Fruit fly (Drosophila melanogaster): Measurements from ENCODE around the gene Prosalpha4.
A peak's percentile ranks its signal among the peaks of the same experiment; 100 is the strongest.

Prosalpha4 gene

dm6 chrX:16279340-16279941 is 3.4 kb downstream of the Prosalpha4 start (continued):
- TF ChIP-seq CG34406 (GFP tag; optimal IDR thresholded peaks at IDR 0.05) (peak; percentile 89), topi (GFP tag; optimal IDR thresholded peaks at IDR 0.05) (peak; percentile 92), Lpt (GFP tag; optimal IDR thresholded peaks at IDR 0.05) (peak; percentile 74), CG16779 (tag; optimal IDR thresholded peaks at IDR 0.05) (peak; percentile 75), CG11762 (GFP tag; optimal IDR thresholded peaks at IDR 0.05; ENCODE audit: insufficient read depth) (peak; percentile 83), CG11294 (GFP tag; IDR thresholded peaks at IDR 0.05) (peak; percentile 87), CG32006 (GFP tag; optimal IDR thresholded peaks at IDR 0.05) (peak; percentile 89), Gug (GFP tag; IDR thresholded peaks at IDR 0.05) (peak; percentile 88), cyc (GFP tag; optimal IDR thresholded peaks at IDR 0.05) (peak; percentile 95), CG6808 (GFP tag; optimal IDR thresholded peaks at IDR 0.05) (peak; percentile 76), CG11902 (GFP tag; optimal IDR thresholded peaks at IDR 0.05) (peak; percentile 99), Sox102F (GFP tag; optimal IDR thresholded peaks at IDR 0.05) (peak; percentile 87), dsx (GFP tag; optimal IDR thresholded peaks at IDR 0.05; ENCODE audit: poor library complexity, severe bottlenecking) (peak; percentile 68), CG9139 (GFP tag; optimal IDR thresholded peaks at IDR 0.05) (peak; percentile 72), achi (GFP tag; optimal IDR thresholded peaks at IDR 0.05) (peak; percentile 87)

- TF ChIP-seq fd85E (GFP tag; optimal IDR thresholded peaks at IDR 0.05) = no peak
- TF ChIP-seq CG6854 (GFP tag; optimal IDR thresholded peaks at IDR 0.05) = no peak
- TF ChIP-seq Eip78C (GFP tag) = no peak
- no peak for TF ChIP-seq fkh (GFP tag; optimal IDR thresholded peaks at IDR 0.05)
- TF ChIP-seq Hr38 (GFP tag; optimal IDR thresholded peaks at IDR 0.05) = no peak
- TF ChIP-seq CG3032 (tag; optimal IDR thresholded peaks at IDR 0.05) = no peak
- TF ChIP-seq Sox14 (GFP tag; optimal IDR thresholded peaks at IDR 0.05) = no peak
- no peak for TF ChIP-seq fd59A (GFP tag; optimal IDR thresholded peaks at IDR 0.05)
- no peak for TF ChIP-seq CG1621 (tag; optimal IDR thresholded peaks at IDR 0.05)
Measured at dm6 chrX:16281305-16281704, 5.2 kb downstream of the Prosalpha4 start.

DNA sequence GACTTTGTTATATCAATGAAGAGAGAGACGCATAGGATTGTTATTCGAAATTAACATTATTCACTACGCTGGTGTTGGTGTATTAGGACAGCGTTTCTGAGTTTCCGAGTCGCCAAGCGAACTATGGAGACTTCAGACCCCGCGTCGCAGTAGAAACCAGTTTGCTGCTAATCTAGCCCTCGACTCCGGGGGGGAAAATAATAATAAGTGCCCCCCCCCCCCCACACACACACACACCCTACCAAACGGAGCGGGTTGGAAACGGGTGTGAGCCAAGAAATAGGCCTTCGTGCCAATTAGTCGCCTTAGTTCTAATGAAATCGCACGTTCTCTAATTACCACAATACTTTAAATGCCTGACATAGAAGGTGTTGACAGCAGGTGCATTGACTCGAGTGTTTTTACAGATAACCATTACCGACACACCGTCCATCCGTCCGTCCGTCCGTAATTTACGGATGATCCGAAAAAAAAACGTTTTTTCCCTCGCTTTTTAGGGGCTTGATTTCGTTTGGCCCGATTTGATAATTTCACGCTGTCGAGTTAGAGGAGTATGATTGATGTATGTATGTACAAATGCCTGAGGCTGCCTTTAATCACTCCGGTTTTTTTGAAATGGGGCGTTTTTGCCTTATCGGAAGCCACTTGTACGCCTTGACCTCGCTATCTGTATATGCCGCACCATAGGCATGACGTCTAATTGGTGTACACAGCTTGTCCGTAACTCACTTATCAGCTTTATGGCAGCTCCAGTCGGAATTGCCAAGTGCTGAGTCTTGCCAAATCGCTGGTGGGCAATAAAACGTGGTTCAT is 5.9 kb downstream of the Prosalpha4 start:
- TF ChIP-seq Blimp-1 (GFP tag; optimal IDR thresholded peaks at IDR 0.05) (no peak), fkh (GFP tag; optimal IDR thresholded peaks at IDR 0.05) (peak; percentile 34), svp (GFP tag) (peak; percentile 93), vri (GFP tag; optimal IDR thresholded peaks at IDR 0.05) (peak; percentile 78), Eip78C (GFP tag) (peak; percentile 20), CG11762 (GFP tag; optimal IDR thresholded peaks at IDR 0.05; ENCODE audit: insufficient read depth) (no peak), Sox15 (GFP tag; optimal IDR thresholded peaks at IDR 0.05) (no peak), salr (GFP tag; optimal IDR thresholded peaks at IDR 0.05) (no peak)

- TF ChIP-seq acj6 (GFP tag; optimal IDR thresholded peaks at IDR 0.05) (peak; percentile 17), Blimp-1 (GFP tag; optimal IDR thresholded peaks at IDR 0.05) (no peak), dsx (GFP tag; optimal IDR thresholded peaks at IDR 0.05; ENCODE audit: poor library complexity, severe bottlenecking) (no peak), Hr39 (GFP tag; optimal IDR thresholded peaks at IDR 0.05) (peak; percentile 26), CG31627 (GFP tag; optimal IDR thresholded peaks at IDR 0.05) (peak; percentile 19), pdm3 (GFP tag; optimal IDR thresholded peaks at IDR 0.05) (peak; percentile 27), Sox15 (GFP tag; optimal IDR thresholded peaks at IDR 0.05) (no peak), Met (GFP tag; optimal IDR thresholded peaks at IDR 0.05) (peak; percentile 43), Sox102F (GFP tag; optimal IDR thresholded peaks at IDR 0.05) (peak; percentile 24), CG6163 (GFP tag; IDR thresholded peaks at IDR 0.05) (no peak), Eip75B (GFP tag; optimal IDR thresholded peaks at IDR 0.05) (peak; percentile 18), svp (GFP tag) (peak; percentile 83), CG1621 (tag; optimal IDR thresholded peaks at IDR 0.05) (no peak), CG6854 (GFP tag; optimal IDR thresholded peaks at IDR 0.05) (no peak), topi (GFP tag; optimal IDR thresholded peaks at IDR 0.05) (peak; percentile 34), lz (GFP tag; optimal IDR thresholded peaks at IDR 0.05) (peak; percentile 20), CG10631 (GFP tag; optimal IDR thresholded peaks at IDR 0.05) (peak; percentile 11), CG6808 (GFP tag; optimal IDR thresholded peaks at IDR 0.05) (no peak), CG7368 (GFP tag; optimal IDR thresholded peaks at IDR 0.05) (no peak), Eip78C (GFP tag) (peak; percentile 79), CG6792 (GFP tag; optimal IDR thresholded peaks at IDR 0.05) (peak; percentile 20), Smox (GFP tag; optimal IDR thresholded peaks at IDR 0.05) (peak; percentile 34), OdsH (GFP tag; optimal IDR thresholded peaks at IDR 0.05) (peak; percentile 38), CG34406 (GFP tag; optimal IDR thresholded peaks at IDR 0.05) (peak; percentile 17), vri (GFP tag; optimal IDR thresholded peaks at IDR 0.05) (peak; percentile 7), Hr4 (GFP tag; optimal IDR thresholded peaks at IDR 0.05) (peak; percentile 9), CG3032 (tag; optimal IDR thresholded peaks at IDR 0.05) (no peak)
Measured at dm6 chrX:16285186-16285585, 9.1 kb downstream of the Prosalpha4 start.

All from whole organism, prepupa.